Fruit fly (Drosophila melanogaster): ENCODE results near the gene sev.
"Not testable (repeated sequence)": the region's sequence is repeated elsewhere in the genome, so short reads cannot be mapped to it uniquely, and the experiment has no call there.

The sev gene

DNA sequence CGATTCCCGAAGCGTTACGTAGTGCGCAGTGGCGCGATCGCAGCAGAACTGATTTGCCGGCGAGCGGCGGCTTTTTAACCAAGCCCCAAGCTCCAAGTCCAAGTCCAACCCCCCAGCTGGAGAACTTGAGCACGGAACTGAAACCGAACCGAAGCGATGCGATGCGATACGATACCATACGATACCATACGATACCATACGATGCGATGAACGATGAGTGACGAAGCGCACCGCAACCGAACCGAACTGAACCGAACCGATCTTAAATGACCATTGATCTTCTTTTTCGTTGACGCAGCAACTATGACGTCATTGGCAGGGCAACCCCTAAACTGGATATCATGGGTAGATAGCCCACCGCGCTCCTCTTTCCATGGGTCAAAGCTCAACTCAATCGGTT is at the start of gene sev:
sev (minus strand) TSS at position 50 of the 400 bp plus-strand sequence.
- no peak for TF ChIP-seq CG17801 (GFP tag; optimal IDR thresholded peaks at IDR 0.05; ENCODE audit: partially characterized antibody)

DNA sequence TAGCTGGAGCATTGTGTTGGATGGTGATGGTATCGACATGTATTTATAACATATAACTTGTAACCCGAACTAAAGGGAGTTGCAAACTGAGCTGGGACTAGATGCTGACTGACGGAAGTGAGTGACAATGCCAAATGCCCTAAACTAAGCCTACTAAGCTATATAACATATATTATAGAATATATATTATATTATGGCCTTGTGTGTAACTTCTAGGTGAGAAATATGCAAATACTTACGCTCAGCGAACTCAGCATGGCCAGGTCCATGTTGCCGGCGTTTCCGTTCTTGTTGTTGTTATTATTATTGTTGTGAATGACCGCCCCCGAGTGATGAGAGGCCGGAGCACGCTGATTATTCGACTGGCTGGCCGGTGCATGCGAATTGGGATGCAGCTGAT is 46.2 kb upstream of the sev start, which contains the start of gene CG44385:
CG44385 (minus strand) TSS at position 101 of the 400 bp plus-strand sequence.
- no peak for TF ChIP-seq CG17801 (GFP tag; optimal IDR thresholded peaks at IDR 0.05; ENCODE audit: partially characterized antibody)

DNA sequence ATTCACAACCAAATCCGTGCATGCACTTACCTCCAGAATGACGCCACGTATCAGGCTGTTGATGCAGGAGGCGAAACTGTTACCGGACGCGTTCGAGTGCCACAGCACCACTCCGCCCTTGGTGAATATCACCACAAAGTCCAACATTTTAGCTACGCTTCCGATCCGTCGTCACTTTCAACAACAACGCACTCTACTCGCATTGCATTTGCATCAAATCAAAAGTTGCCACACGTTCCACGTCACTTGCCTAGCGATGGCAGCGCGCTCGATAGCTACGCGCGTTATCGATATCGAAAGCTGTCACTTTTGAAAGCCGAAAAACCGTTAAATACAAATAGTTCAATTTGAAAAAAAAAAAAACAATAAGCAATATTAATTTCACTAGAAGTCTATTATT is 42.7 kb upstream of the sev start, which contains the start of gene SrpRalpha:
SrpRalpha (minus strand) TSS at position 260 of the 400 bp plus-strand sequence.
- TF ChIP-seq CG17801 (GFP tag; optimal IDR thresholded peaks at IDR 0.05; ENCODE audit: partially characterized antibody) = peak; percentile 54

DNA sequence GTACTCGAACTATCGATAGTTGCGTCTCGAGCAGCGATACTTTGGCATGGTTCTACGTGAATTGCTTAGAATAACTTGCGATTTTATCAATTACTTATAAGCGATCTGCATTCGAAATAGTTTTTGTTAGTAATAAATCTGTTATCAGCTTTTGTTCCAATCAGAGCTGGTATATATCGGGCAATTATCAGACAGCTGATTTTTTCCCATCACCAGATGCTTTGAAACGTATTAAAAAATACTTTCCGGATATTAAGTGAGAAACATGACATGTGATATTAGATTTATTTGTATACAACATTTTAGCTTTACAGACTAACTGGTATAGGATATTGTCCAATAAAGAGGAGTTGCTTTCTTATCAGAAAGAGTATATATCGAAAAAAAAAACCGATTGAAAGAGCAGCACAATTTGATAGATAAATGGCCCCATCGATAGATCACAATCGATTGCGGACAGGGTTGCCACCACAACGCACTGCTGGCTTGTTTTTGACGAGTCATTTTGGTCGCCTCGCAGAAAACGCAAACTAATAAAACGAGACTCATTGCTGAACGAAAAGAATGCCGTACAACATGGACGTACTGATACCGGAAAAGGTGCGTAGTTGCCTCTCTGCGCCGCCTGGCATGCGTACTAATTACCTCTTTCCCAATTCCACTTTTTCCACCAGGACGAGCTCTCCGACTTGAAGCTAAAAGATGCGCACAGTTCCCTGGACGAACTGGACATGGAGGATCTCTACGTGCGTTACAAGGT is 38.8 kb upstream of the sev start, which contains the start of gene Rpt3:
Rpt3 (plus strand) TSS at position 353 of the 760 bp plus-strand sequence.
- TF ChIP-seq CG17801 (GFP tag; optimal IDR thresholded peaks at IDR 0.05; ENCODE audit: partially characterized antibody) = peak; percentile 41

DNA sequence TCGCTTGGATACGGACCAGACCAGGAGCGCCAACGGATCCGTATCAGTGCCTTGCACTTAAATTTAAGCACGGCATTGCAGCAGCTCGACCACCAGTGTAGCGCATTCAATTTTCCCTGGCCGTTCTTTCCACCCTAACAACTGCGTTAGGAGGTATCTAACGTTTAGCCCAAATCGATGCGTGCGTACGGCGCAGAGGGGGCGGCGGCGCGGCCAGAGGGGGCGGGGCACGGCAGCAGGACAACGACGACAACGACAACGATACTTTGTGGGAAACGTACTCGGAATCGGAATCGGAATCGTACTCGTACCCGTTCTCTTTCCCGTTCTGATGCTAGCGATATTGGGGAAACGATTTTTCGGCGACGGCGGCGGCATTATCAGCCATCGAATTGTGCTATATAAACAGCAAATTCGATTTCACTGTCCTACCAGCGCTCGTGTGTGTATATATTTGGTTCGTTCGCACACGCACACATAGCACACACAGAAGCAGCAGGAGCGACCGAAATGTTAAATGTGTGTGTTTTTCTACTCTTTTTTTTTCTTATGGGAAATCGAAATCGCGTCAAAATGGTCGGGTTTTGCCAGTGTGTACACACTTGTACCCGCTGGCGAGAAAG is 38.1 kb upstream of the sev start, which contains the start of gene CG11122:
CG11122 (minus strand) TSS at position 601 of the 623 bp plus-strand sequence.
- no peak for TF ChIP-seq CG17801 (GFP tag; optimal IDR thresholded peaks at IDR 0.05; ENCODE audit: partially characterized antibody)

DNA sequence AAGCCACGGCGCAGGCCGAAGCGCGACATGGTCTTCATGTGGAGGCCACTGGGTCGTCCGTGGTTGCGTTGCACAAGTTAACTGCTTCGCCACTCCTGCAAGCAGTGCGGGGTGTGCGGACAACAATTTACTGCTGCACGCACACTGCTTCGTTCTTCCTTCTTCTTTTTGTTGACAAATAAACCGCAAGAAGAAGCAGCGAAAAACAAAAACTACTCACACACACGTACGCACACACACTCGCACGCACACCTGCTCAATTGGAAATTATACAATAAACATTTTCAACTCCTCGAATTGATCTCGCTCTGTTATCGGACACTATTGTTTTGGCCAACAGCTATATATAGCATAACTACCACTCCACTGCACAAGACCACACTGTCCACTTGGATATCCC is 37.5 kb upstream of the sev start:
- no peak for TF ChIP-seq CG17801 (GFP tag; optimal IDR thresholded peaks at IDR 0.05; ENCODE audit: partially characterized antibody)

DNA sequence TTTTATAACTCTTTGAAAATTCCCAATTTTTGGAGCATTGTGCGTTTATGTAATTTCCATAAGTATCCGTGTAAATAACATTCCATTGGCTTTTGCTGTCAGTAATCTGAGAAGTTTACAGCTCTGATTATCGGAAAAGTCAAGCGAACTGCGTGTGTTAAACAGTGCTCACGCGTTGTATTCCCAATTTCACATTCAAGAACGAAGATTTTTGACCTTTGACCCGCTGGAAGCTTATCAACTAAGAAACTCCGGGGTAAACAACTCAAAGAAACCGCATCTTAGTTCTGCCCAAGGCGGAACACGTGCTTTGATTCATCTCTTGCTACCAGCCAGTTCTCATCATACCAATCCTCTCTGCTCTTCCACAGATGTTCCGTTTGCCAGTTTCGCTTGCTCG is 23.6 kb upstream of the sev start:
- no peak for TF ChIP-seq CG17801 (GFP tag; optimal IDR thresholded peaks at IDR 0.05; ENCODE audit: partially characterized antibody)

DNA sequence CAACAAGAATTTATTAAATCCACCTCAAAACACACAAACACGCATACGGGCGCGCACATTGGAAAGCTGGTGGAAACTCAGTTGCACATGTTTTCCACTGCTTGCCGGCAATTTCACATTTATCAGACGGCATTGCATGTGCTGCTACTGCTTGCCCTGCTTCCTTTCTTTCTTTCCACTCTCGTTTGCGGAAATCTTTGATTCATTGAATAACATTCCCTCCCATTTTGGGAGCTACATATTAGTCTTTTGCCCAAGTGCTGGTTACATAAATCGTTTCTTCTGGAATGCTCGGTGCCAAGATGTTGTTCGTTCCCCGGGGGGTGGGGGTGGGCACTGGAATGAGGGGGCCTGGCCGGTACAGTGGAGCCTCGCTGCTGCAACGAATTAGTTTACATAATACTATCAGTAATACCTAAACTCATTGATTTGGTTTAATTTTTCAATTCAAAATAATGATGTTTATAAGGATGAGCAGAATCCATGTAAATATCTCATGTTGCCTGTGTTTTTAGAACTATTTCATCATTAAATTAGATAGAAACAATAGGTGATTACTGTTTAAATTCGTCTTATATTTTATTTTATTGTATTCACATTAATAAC is 22.8 kb upstream of the sev start:
- no peak for TF ChIP-seq CG17801 (GFP tag; optimal IDR thresholded peaks at IDR 0.05; ENCODE audit: partially characterized antibody)

DNA sequence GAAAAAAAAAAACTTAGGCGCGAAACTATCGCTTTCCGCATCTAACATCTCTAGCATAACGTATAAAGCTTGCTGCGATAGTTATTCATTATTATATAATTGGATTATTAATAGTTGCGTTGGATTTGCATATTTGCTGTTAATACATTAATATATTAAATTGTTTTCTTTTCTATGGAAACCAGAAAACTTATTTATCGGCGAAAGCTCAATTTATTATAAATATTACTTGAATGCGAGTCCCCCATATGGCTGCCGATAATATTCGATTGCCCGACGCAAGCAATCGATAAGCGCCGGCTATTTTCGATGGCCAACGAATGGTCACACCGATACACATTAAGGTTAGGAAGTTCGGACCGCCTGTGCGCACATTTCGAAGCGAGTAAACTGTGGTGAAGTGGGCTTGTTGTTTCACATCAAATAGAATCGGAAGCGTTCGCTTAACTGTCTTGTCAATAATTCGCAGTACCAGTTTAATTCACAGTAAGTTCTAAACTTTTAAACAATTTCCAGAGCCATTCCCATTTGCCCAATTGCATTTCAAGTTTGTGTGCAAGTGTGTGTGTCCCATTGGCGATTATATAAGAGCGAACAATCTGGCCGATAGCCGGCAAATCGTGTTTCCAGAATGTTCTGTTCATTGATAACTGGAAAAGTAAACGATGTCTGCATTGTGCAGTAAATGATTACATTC is 22.2 kb upstream of the sev start, which contains the start of gene Hsp60A:
Hsp60A (plus strand) TSS at position 335 of the 697 bp plus-strand sequence.
- peak; percentile 42 for TF ChIP-seq CG17801 (GFP tag; optimal IDR thresholded peaks at IDR 0.05; ENCODE audit: partially characterized antibody)

DNA sequence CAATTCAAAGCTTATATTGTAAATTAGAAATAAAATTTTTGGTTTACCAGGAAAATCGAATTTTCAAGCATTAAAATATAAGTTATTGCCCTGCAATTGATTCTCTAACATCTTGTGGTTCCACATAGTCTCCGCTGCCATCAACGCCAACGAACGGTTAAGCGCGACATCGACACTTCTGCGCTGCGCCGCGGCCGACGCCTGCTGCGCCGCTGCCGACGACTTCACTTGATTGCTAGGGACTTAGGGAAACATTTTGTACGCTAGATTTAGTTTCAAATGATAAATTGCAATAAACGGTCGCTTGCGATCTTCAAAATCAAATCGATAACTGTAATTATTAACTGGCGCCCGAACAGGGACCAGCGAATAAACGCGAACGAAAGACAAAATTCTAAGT is 9.9 kb upstream of the sev start, which contains the start of gene CG42249:
CG42249 (plus strand) TSS at position 301 of the 400 bp plus-strand sequence.
- not testable (repeated sequence) for TF ChIP-seq CG17801 (GFP tag; optimal IDR thresholded peaks at IDR 0.05; ENCODE audit: partially characterized antibody)

DNA sequence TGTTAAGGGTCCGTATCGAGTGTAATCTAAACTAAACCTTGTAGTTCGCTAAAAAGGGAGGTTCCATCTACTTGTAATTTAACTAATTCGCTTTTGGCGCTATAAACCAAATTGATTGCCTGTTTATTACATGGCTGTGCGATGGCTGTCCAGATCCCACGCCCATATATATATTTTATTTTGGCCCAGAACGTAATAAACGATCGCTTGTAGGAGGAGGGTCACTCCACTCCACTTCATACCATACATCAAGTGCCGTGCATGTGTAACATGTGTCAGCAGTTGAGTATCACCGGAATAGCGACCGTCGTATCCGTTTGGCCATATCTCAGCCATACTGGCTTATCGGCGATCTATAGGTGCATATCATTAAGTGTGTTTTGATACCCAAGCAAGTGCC is 9.2 kb upstream of the sev start:
- TF ChIP-seq CG17801 (GFP tag; optimal IDR thresholded peaks at IDR 0.05; ENCODE audit: partially characterized antibody) = no peak

DNA sequence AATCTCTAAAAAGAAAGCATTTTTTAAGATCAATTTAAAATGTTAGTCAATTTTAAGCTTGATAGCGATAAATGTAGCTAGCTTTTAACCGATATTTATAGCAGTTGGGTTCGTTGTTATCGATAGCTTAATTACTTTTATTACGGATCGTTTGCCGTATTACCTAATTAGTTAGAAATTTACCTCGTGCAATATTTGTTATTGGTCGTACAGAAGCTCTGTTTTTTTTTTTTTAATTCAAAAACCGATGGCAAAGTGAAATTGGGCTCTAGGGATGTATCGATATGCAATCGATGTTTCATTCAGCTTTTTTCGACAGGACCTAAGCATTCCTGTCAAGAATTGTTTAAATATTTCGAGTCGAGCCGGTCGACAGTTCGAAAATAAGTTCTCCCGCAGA is 6.1 kb upstream of the sev start, which contains the start of gene CG2061:
CG2061 (plus strand) TSS at position 292 of the 400 bp plus-strand sequence.
- no peak for TF ChIP-seq CG17801 (GFP tag; optimal IDR thresholded peaks at IDR 0.05; ENCODE audit: partially characterized antibody)

DNA sequence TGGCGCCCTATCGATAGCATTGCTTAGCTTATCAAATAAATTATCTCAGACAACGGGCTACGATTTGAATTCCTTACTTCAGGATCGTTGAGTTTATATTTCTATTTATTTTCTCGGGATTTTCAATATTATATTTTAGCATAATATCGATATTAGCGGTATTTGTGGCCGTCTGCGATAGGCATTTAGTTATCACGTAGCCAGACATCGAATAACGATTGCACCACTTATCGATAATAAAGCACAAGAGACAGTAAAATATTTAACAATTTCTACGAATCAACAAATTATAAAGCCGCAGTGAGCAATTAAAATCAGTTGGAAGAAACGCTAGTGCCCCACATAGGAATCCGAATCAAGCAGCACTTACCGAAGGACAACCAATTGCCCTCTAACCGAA is 4.1 kb upstream of the sev start, which contains the start of gene CG2076:
CG2076 (plus strand) TSS at position 50 of the 400 bp plus-strand sequence.
- TF ChIP-seq CG17801 (GFP tag; optimal IDR thresholded peaks at IDR 0.05; ENCODE audit: partially characterized antibody) = no peak

DNA sequence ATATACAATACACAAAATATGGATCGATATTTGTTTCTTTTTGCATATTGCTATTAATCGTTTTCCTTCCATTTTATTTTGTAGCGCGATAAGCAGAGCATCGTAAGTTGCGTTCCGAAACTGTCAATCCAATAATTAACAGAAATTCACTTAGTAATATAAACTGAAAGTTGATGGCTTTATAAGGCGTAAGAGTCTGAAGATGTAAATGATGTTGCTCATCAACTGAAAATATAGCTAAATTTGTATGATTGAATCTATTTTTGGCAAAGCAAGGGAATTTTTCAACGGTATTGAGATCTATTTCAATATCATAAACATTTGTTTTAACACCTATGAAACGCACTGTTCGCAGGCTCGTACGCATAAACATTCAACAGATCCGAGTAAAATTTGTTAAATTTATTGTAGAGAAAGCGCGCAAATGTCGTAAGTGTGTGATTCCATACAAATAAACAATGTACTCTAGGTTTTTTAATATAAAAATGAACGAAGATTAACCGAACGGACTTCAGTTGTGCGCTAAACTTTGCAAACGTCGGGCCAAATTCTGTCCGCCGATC is 2.8 kb upstream of the sev start, which contains the start of gene Vago:
Vago (plus strand) TSS at position 513 of the 563 bp plus-strand sequence.
- peak; percentile 4 for TF ChIP-seq CG17801 (GFP tag; optimal IDR thresholded peaks at IDR 0.05; ENCODE audit: partially characterized antibody)
